Fruit fly (Drosophila melanogaster): Measurements from ENCODE around the gene UGP.

- TF ChIP-seq pan (optimal IDR thresholded peaks at IDR 0.05) (no peak), usp (GFP tag; optimal IDR thresholded peaks at IDR 0.05) (no peak), psq (optimal IDR thresholded peaks at IDR 0.05) (no peak)
Observed at dm6 chr3L:9384445-9385079, 25.8 kb upstream of the UGP start.

Measured in whole organism.